Worm (Caenorhabditis elegans) whole organism, late embryonic: ENCODE measurements around the gene clc-32.

Experiments used
- C08G9.2 ChIP-seq: sonication (generic microtip); optimal IDR thresholded peaks from 2 replicates; lab custom pipeline; 2016; ENCODE audit warnings: mild to moderate bottlenecking, missing genetic modification characterization, moderate library complexity, missing compliant biosample characterization
- C38D4.7 ChIP-seq: fragments of 200-800 bp; sonication (Bioruptor generic); optimal IDR thresholded peaks from 2 replicates; lab custom pipeline; 2018; ENCODE audit warnings: mild to moderate bottlenecking, missing genetic modification characterization, moderate library complexity, missing compliant biosample characterization
- T23F11.4 ChIP-seq: fragments of 200-800 bp; sonication (Bioruptor generic); optimal IDR thresholded peaks from 2 replicates; lab custom pipeline; 2018; ENCODE audit warnings: mild to moderate bottlenecking, missing genetic modification characterization, missing compliant biosample characterization
- Y22D7AL.16 ChIP-seq: sonication (generic microtip); optimal IDR thresholded peaks from 2 replicates; lab custom pipeline; 2016; ENCODE audit warnings: missing genetic modification characterization, missing compliant biosample characterization
- ama-1 ChIP-seq: fragments of 150-350 bp; optimal IDR thresholded peaks from 2 replicates; lab custom pipeline; 2014
- ceh-14 ChIP-seq: sonication (generic microtip); optimal IDR thresholded peaks from 2 replicates; lab custom pipeline; 2016; ENCODE audit warnings: missing genotype, missing genetic modification characterization, missing compliant biosample characterization
- ceh-19 ChIP-seq: fragments of 200-800 bp; sonication (Bioruptor generic); optimal IDR thresholded peaks from 2 replicates; lab custom pipeline; 2018; ENCODE audit warnings: mild to moderate bottlenecking, missing genetic modification characterization, missing compliant biosample characterization
- ceh-2 ChIP-seq: sonication (generic microtip); optimal IDR thresholded peaks from 2 replicates; lab custom pipeline; 2016; ENCODE audit warnings: missing genotype, missing genetic modification characterization, missing compliant biosample characterization
- ceh-24 ChIP-seq: sonication (generic microtip); optimal IDR thresholded peaks from 2 replicates; lab custom pipeline; 2016; ENCODE audit warnings: mild to moderate bottlenecking, missing genetic modification characterization, missing compliant biosample characterization
- ceh-30 ChIP-seq: fragments of 150-350 bp; optimal IDR thresholded peaks from 2 replicates; lab custom pipeline; 2014; ENCODE audit warnings: missing biosample characterization, missing genetic modification characterization
- ceh-45 ChIP-seq: fragments of 200-800 bp; sonication (Bioruptor generic); IDR thresholded peaks from 2 replicates; pipeline ENCODE4 v1.3.6; 2022; ENCODE audit warnings: missing genetic modification reagents, missing genetic modification characterization, missing compliant biosample characterization
- ceh-48 ChIP-seq: sonication (generic microtip); optimal IDR thresholded peaks from 2 replicates; lab custom pipeline; 2016; ENCODE audit warnings: missing genetic modification characterization, inconsistent platforms, missing compliant biosample characterization
- ceh-9 ChIP-seq: sonication (generic microtip); optimal IDR thresholded peaks from 2 replicates; lab custom pipeline; 2016; ENCODE audit warnings: mild to moderate bottlenecking, missing genetic modification characterization, inconsistent platforms, missing compliant biosample characterization
- che-1 ChIP-seq: sonication (generic microtip); optimal IDR thresholded peaks from 2 replicates; lab custom pipeline; 2016; ENCODE audit warnings: mild to moderate bottlenecking, missing genetic modification characterization, missing compliant biosample characterization
- dve-1 ChIP-seq: sonication (generic microtip); optimal IDR thresholded peaks from 2 replicates; lab custom pipeline; 2017; ENCODE audit warnings: antibody characterized with exemption, mild to moderate bottlenecking, missing genetic modification characterization, missing compliant biosample characterization
- ets-4 ChIP-seq: sonication (generic microtip); optimal IDR thresholded peaks from 2 replicates; lab custom pipeline; 2016; ENCODE audit warnings: missing genetic modification characterization, missing compliant biosample characterization
- fax-1 ChIP-seq: sonication (generic microtip); optimal IDR thresholded peaks from 2 replicates; lab custom pipeline; 2016; ENCODE audit warnings: missing genotype, missing genetic modification characterization, missing compliant biosample characterization
- fkh-10 ChIP-seq: fragments of 150-350 bp; optimal IDR thresholded peaks from 2 replicates; lab custom pipeline; 2014; ENCODE audit warnings: missing biosample characterization, missing genetic modification reagents, missing genetic modification characterization
- hlh-13 ChIP-seq: fragments of 200-800 bp; sonication (Bioruptor generic); optimal IDR thresholded peaks from 2 replicates; lab custom pipeline; 2018; ENCODE audit warnings: mild to moderate bottlenecking, missing genetic modification characterization, missing compliant biosample characterization
- hlh-15 ChIP-seq: sonication (generic microtip); optimal IDR thresholded peaks from 2 replicates; lab custom pipeline; 2016; ENCODE audit warnings: missing genetic modification characterization, missing compliant biosample characterization
- hlh-30 ChIP-seq: sonication (generic microtip); optimal IDR thresholded peaks from 2 replicates; lab custom pipeline; 2017; ENCODE audit warnings: antibody characterized with exemption, missing genetic modification characterization, missing compliant biosample characterization; ENCODE audit not compliant: insufficient read depth
- lim-6 ChIP-seq: sonication (generic microtip); optimal IDR thresholded peaks from 2 replicates; lab custom pipeline; 2016; ENCODE audit warnings: missing genetic modification characterization, missing compliant biosample characterization
- lin-11 ChIP-seq: fragments of 200-800 bp; sonication (Bioruptor generic); optimal IDR thresholded peaks from 2 replicates; lab custom pipeline; 2018; ENCODE audit warnings: mild to moderate bottlenecking, missing genetic modification characterization, missing compliant biosample characterization
- madf-2 ChIP-seq: sonication (generic microtip); optimal IDR thresholded peaks from 2 replicates; lab custom pipeline; 2017; ENCODE audit warnings: missing genetic modification characterization, missing compliant biosample characterization
- mec-3 ChIP-seq: sonication (generic microtip); optimal IDR thresholded peaks from 2 replicates; lab custom pipeline; 2016; ENCODE audit warnings: borderline replicate concordance, missing genetic modification characterization, missing compliant biosample characterization
- nhr-11 ChIP-seq: fragments of 150-350 bp; optimal IDR thresholded peaks from 2 replicates; lab custom pipeline; 2014; ENCODE audit warnings: missing biosample characterization, missing genetic modification characterization
- nhr-232 ChIP-seq: sonication (generic microtip); optimal IDR thresholded peaks from 2 replicates; lab custom pipeline; 2016; ENCODE audit warnings: missing genetic modification characterization, missing compliant biosample characterization
- pag-3 ChIP-seq: sonication (generic microtip); optimal IDR thresholded peaks from 2 replicates; lab custom pipeline; 2016; ENCODE audit warnings: missing compliant biosample characterization, missing genetic modification characterization, borderline replicate concordance
- pat-9 ChIP-seq: fragments of 200-800 bp; sonication (Bioruptor generic); optimal IDR thresholded peaks from 2 replicates; lab custom pipeline; 2018; ENCODE audit warnings: mild to moderate bottlenecking, missing genetic modification characterization, moderate library complexity, missing compliant biosample characterization
- pha-2 ChIP-seq: sonication (generic microtip); optimal IDR thresholded peaks from 2 replicates; lab custom pipeline; 2017; ENCODE audit warnings: mild to moderate bottlenecking, missing genetic modification characterization, missing compliant biosample characterization
- pqm-1 ChIP-seq: sonication (generic microtip); optimal IDR thresholded peaks from 2 replicates; lab custom pipeline; 2016; ENCODE audit warnings: missing genetic modification characterization, missing compliant biosample characterization
- ref-2 ChIP-seq: sonication (generic microtip); optimal IDR thresholded peaks from 2 replicates; lab custom pipeline; 2016; ENCODE audit warnings: missing genetic modification characterization, missing compliant biosample characterization
- rnt-1 ChIP-seq: sonication (generic microtip); optimal IDR thresholded peaks from 2 replicates; lab custom pipeline; 2016; ENCODE audit warnings: missing genetic modification characterization, missing compliant biosample characterization
- sdc-2 ChIP-seq: sonication (generic microtip); optimal IDR thresholded peaks from 2 replicates; lab custom pipeline; 2016; ENCODE audit warnings: missing genotype, missing genetic modification characterization, missing compliant biosample characterization
- syd-9 ChIP-seq: sonication (generic microtip); optimal IDR thresholded peaks from 2 replicates; lab custom pipeline; 2016; ENCODE audit warnings: mild to moderate bottlenecking, missing genetic modification characterization, moderate library complexity, missing compliant biosample characterization
- tbx-7 ChIP-seq: sonication (generic microtip); optimal IDR thresholded peaks from 2 replicates; lab custom pipeline; 2016; ENCODE audit warnings: missing genotype, missing genetic modification characterization, missing compliant biosample characterization
- unc-42 ChIP-seq: sonication (generic microtip); optimal IDR thresholded peaks from 2 replicates; lab custom pipeline; 2016; ENCODE audit warnings: missing genotype, missing genetic modification characterization, missing compliant biosample characterization
- unc-86 ChIP-seq: sonication (generic microtip); optimal IDR thresholded peaks from 2 replicates; lab custom pipeline; 2016; ENCODE audit warnings: missing genetic modification characterization, missing compliant biosample characterization
- zip-5 ChIP-seq: sonication (generic microtip); optimal IDR thresholded peaks from 2 replicates; lab custom pipeline; 2016; ENCODE audit warnings: missing genetic modification characterization, missing compliant biosample characterization

Gene clc-32

DNA sequence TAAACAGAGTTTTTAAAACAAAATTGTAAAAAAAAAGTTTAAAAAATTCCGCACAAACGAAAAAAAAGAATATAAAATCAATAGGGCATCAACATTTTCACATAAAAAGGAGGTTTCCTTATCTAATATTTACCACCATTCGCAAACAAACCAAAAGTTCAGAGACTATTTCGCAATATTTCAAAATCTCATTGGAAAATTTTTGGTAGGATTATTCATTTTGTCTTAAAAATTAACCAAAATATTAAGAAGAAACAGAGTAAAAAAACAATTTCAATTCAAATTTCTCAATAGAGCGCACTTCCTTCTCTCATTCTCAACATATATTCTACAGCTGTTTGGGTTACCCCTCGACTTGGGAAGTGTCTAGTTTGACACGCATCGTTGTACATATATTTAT lies 19.1 kb upstream of the clc-32 start:
- TF ChIP-seq fkh-10 (no peak), hlh-13 (GFP tag; lab: Kevin White, UChicago) (no peak), syd-9 (tag; lab: Kevin White, UChicago) (no peak), ceh-14 (tag; lab: Kevin White, UChicago) (no peak), tbx-7 (tag; lab: Kevin White, UChicago) (no peak), pag-3 (tag; lab: Kevin White, UChicago) (no peak), ets-4 (tag; lab: Kevin White, UChicago) (no peak), unc-42 (tag; lab: Kevin White, UChicago) (no peak), Y22D7AL.16 (tag; lab: Kevin White, UChicago) (no peak), ama-1 (no peak), ceh-19 (GFP tag; lab: Kevin White, UChicago) (no peak), rnt-1 (no peak), hlh-30 (tag; lab: Kevin White, UChicago) (no peak), C38D4.7 (GFP tag; lab: Kevin White, UChicago) (no peak), ceh-24 (no peak), zip-5 (tag; lab: Kevin White, UChicago) (no peak), nhr-232 (tag; lab: Kevin White, UChicago) (no peak), lim-6 (tag; lab: Kevin White, UChicago) (no peak), ceh-2 (tag; lab: Kevin White, UChicago) (no peak)

DNA sequence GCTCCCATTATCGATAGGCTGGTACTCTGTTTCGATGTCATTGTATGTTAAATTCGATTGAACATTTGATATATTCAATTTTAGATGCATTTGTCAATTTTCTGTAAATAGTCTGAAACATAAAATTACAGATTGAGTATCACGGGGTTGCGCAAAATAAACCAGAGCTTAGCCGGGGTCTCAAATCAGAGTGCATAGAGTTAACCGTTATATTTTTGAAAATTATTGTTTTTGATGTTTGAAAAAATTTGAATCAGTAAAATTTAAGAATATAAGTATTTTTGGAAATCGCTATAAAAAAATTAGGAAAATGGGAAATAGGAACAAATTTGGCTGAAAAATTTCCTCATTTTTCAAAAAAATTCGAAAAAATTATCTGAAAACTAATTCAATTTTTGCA lies 18.6 kb upstream of the clc-32 start, which contains the start of gene F10A3.17:
TSS of gene F10A3.17 (minus strand) at position 101 of the 400 bp plus-strand sequence.
- TF ChIP-seq pat-9 (tag; lab: Kevin White, UChicago) (no peak), sdc-2 (no peak), fkh-10 (no peak), ref-2 (tag; lab: Kevin White, UChicago) (no peak), madf-2 (tag; lab: Kevin White, UChicago) (no peak), ceh-48 (no peak), ceh-30 (tag; lab: Kevin White, UChicago) (no peak), dve-1 (tag; lab: Kevin White, UChicago) (no peak), unc-42 (tag; lab: Kevin White, UChicago) (no peak), ama-1 (no peak), zip-5 (tag; lab: Kevin White, UChicago) (no peak), mec-3 (tag; lab: Kevin White, UChicago) (no peak), Y22D7AL.16 (tag; lab: Kevin White, UChicago) (no peak), pqm-1 (tag; lab: Kevin White, UChicago) (no peak), C08G9.2 (tag; lab: Kevin White, UChicago) (no peak)

ce11 chrV:16158391-16158790 lies 17.4 kb upstream of the clc-32 start, which contains the start of gene str-99:
TSS of gene str-99 (minus strand) at chrV:16158491.
- TF ChIP-seq hlh-15 (tag; lab: Kevin White, UChicago) (no peak), lin-11 (no peak), che-1 (tag; lab: Kevin White, UChicago) (no peak), fax-1 (tag; lab: Kevin White, UChicago) (no peak), mec-3 (tag; lab: Kevin White, UChicago) (no peak), unc-86 (tag; lab: Kevin White, UChicago) (no peak), ceh-9 (no peak), ceh-45 (GFP tag; lab: Robert Waterston, UW) (no peak), pha-2 (no peak), hlh-13 (GFP tag; lab: Kevin White, UChicago) (no peak), unc-42 (tag; lab: Kevin White, UChicago) (no peak), T23F11.4 (GFP tag; lab: Kevin White, UChicago) (no peak), nhr-11 (tag; lab: Kevin White, UChicago) (no peak), madf-2 (tag; lab: Kevin White, UChicago) (no peak)
